Worm (Caenorhabditis elegans) whole organism, L4 larva: Measurements from ENCODE around the gene C05D9.7.

Source experiments
- R02D3.7 ChIP-seq: fragments of 150-350 bp; sonication (generic microtip); optimal IDR thresholded peaks from 3 replicates; lab custom pipeline; 2014; ENCODE audit warnings: missing biosample characterization, missing genetic modification characterization
- aha-1 ChIP-seq: fragments of 150-350 bp; peaks from one replicate; lab custom pipeline; 2014; ENCODE audit warnings: missing biosample characterization, missing genetic modification characterization
- aly-2 ChIP-seq: sonication (generic microtip); optimal IDR thresholded peaks from 2 replicates; lab custom pipeline; 2018; ENCODE audit warnings: missing biosample characterization, missing genetic modification characterization
- arid-1 ChIP-seq: fragments of 200-800 bp; sonication (Bioruptor generic); conservative IDR thresholded peaks from 2 replicates; pipeline ENCODE4 v1.3.6; 2022; ENCODE audit warnings: missing genetic modification reagents, missing genetic modification characterization, missing compliant biosample characterization
- ceh-44 ChIP-seq: fragments of 200-800 bp; sonication (Bioruptor generic); IDR thresholded peaks from 2 replicates; pipeline ENCODE4 v1.3.6; 2022; ENCODE audit warnings: missing genetic modification reagents, missing genetic modification characterization, missing compliant biosample characterization
- dmd-8 ChIP-seq: fragments of 200-800 bp; sonication (Bioruptor generic); IDR thresholded peaks from 2 replicates; pipeline ENCODE4 v1.3.6; 2022; ENCODE audit warnings: missing genetic modification characterization, missing compliant biosample characterization
- lin-1 ChIP-seq: fragments of 200-800 bp; sonication (Bioruptor generic); IDR thresholded peaks from 2 replicates; pipeline ENCODE4 v1.3.6; 2022; ENCODE audit warnings: missing genetic modification reagents, missing genetic modification characterization, missing compliant biosample characterization
- spr-1 ChIP-seq: sonication (generic microtip); optimal IDR thresholded peaks from 2 replicates; lab custom pipeline; 2016; ENCODE audit warnings: mild to moderate bottlenecking, missing genetic modification characterization, missing compliant biosample characterization
- spr-3 ChIP-seq: fragments of 200-800 bp; sonication (Bioruptor generic); optimal IDR thresholded peaks from 2 replicates; lab custom pipeline; 2018; ENCODE audit warnings: mild to moderate bottlenecking, missing genetic modification characterization, missing compliant biosample characterization
- vab-7 ChIP-seq: fragments of 200-800 bp; sonication (Bioruptor generic); IDR thresholded peaks from 2 replicates; pipeline ENCODE4 v1.3.6; 2022; ENCODE audit warnings: missing genetic modification reagents, missing genetic modification characterization, missing compliant biosample characterization

C05D9.7 gene

DNA sequence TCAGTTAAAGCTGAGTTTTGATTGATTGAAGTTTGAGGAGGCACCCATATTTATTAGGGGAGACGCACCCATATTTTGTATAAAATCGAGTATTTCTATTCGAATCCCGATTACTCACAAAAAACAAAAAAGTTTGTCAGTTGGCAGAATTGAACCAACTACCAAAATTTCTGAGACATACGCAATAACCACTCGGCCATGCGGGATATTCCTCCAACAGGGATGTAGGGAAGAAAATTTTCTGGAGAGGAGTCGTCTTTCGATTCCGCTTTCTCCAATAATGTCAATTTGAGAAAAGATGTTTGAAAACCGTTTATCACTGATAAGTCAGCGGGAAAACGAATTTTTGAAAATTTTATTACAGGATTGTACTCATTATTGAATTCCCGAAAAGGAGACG lies 48.6 kb downstream of the C05D9.7 start (continued):
- TF ChIP-seq arid-1 (GFP tag; lab: Robert Waterston, UW) (peak; percentile 58; the same call in 1 of the 2 replicates), lin-1 (GFP tag; lab: Robert Waterston, UW) (0 out of 2 replicates have a peak, but pooled peaks have one; percentile 32), ceh-44 (GFP tag; lab: Robert Waterston, UW) (0 out of 2 replicates have a peak, but pooled peaks have one; percentile 37), vab-7 (GFP tag; lab: Robert Waterston, UW) (peak; percentile 11; the same call in 1 of the 2 replicates)

DNA sequence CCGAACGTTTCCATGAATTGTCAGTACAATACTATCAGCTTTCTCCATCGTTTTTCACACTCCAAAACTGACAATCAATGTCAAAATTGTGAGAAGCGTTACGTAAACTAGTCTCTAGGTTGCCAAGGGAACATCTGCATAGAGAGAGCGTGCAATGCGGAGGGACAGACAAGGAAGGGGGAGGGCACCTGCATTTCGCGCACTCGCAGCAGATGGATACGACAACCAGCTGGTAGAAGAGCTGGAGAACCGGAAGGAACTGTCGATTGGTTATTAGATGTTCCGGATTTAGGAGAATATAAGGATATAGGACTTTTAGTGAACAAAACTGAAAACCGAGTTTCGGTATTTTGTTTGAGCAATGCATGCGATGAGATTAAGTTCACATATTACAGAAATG lies 50.2 kb downstream of the C05D9.7 start, which contains the start of gene mksr-1:
Gene mksr-1 (minus strand): TSS at position 144 of the 400 bp plus-strand sequence.
- no peak for TF ChIP-seq spr-3
- no peak for TF ChIP-seq dmd-8 (GFP tag; lab: Robert Waterston, UW)
- TF ChIP-seq R02D3.7 (tag; lab: Kevin White, UChicago), result no peak
- peak; percentile 35 for TF ChIP-seq aha-1 (tag; lab: Kevin White, UChicago)
- TF ChIP-seq aly-2 (tag; lab: Kevin White, UChicago), result no peak
- no peak for TF ChIP-seq spr-1 (tag; lab: Kevin White, UChicago)
